Fruit fly (Drosophila melanogaster) whole organism, embryonic: ENCODE data around the gene trv.
A peak's percentile ranks its signal among the peaks of the same experiment; 100 is the strongest.

Experiments used
- ATbp ChIP-seq: fragments of 200-800 bp; sonication (Bioruptor generic); optimal IDR thresholded peaks from 2 replicates; lab custom pipeline; 2017; ENCODE audit warnings: missing biosample characterization, mild to moderate bottlenecking, missing genetic modification characterization, missing genetic modification reagents
- Bgb ChIP-seq: fragments of 200-800 bp; sonication (Bioruptor generic); IDR thresholded peaks from 2 replicates; pipeline ENCODE4 v1.3.6; 2022; ENCODE audit warnings: missing biosample characterization, missing genetic modification characterization; ENCODE audit not compliant: partially characterized antibody
- BtbVII ChIP-seq: fragments of 200-800 bp; sonication (Bioruptor generic); optimal IDR thresholded peaks from 3 replicates; lab custom pipeline; 2017; ENCODE audit warnings: missing biosample characterization, mild to moderate bottlenecking, missing genetic modification characterization
- CG10366 ChIP-seq: fragments of 200-800 bp; sonication (Bioruptor generic); IDR thresholded peaks from 2 replicates; pipeline ENCODE4 v1.3.6; 2022; ENCODE audit warnings: missing biosample characterization, missing genetic modification characterization
- CG11247 ChIP-seq: fragments of 200-800 bp; sonication (Bioruptor generic); IDR thresholded peaks from 2 replicates; pipeline ENCODE4 v1.3.6; 2022; ENCODE audit warnings: missing biosample characterization, missing genetic modification characterization
- CG11504 ChIP-seq: fragments of 200-800 bp; sonication (Bioruptor generic); optimal IDR thresholded peaks from 3 replicates; lab custom pipeline; 2019; ENCODE audit warnings: missing biosample characterization, mild to moderate bottlenecking, missing genetic modification characterization, moderate library complexity
- CG11695 ChIP-seq: fragments of 200-800 bp; sonication (Bioruptor generic); IDR thresholded peaks from 3 replicates; pipeline ENCODE4 v1.3.6; 2022; ENCODE audit warnings: missing biosample characterization, missing genetic modification characterization
- CG11696 ChIP-seq: fragments of 200-800 bp; sonication (Bioruptor generic); IDR thresholded peaks from 2 replicates; pipeline ENCODE4 v1.3.6; 2022; ENCODE audit warnings: missing biosample characterization, missing genetic modification characterization
- CG1529 ChIP-seq: fragments of 200-800 bp; sonication (Bioruptor generic); optimal IDR thresholded peaks from 3 replicates; lab custom pipeline; 2018; ENCODE audit warnings: missing biosample characterization, missing genetic modification characterization
- CG15696 ChIP-seq: fragments of 200-800 bp; sonication (Bioruptor generic); optimal IDR thresholded peaks from 2 replicates; lab custom pipeline; 2019; ENCODE audit warnings: missing biosample characterization, mild to moderate bottlenecking, missing genetic modification characterization, moderate library complexity
- CG16813 ChIP-seq: fragments of 200-800 bp; sonication (Bioruptor generic); IDR thresholded peaks from 3 replicates; pipeline ENCODE4 v1.3.6; 2022; ENCODE audit warnings: missing biosample characterization, missing genetic modification characterization; ENCODE audit not compliant: partially characterized antibody
- CG16815 ChIP-seq: fragments of 200-800 bp; sonication (Bioruptor generic); optimal IDR thresholded peaks from 3 replicates; lab custom pipeline; 2017; ENCODE audit warnings: missing biosample characterization, mild to moderate bottlenecking, missing genetic modification characterization
- CG17328 ChIP-seq: fragments of 200-800 bp; sonication (Bioruptor generic); IDR thresholded peaks from 2 replicates; pipeline ENCODE4 v1.3.6; 2022; ENCODE audit warnings: missing biosample characterization, missing genetic modification characterization
- CG18619 ChIP-seq: fragments of 200-800 bp; sonication (Bioruptor generic); optimal IDR thresholded peaks from 3 replicates; lab custom pipeline; 2017; ENCODE audit warnings: missing biosample characterization, mild to moderate bottlenecking, missing genetic modification characterization
- CG30020 ChIP-seq: fragments of 200-800 bp; optimal IDR thresholded peaks from 2 replicates; lab custom pipeline; 2019; ENCODE audit warnings: missing biosample characterization, mild to moderate bottlenecking, missing genetic modification characterization, moderate library complexity
- CG31365 ChIP-seq: fragments of 200-800 bp; sonication (Bioruptor generic); optimal IDR thresholded peaks from 2 replicates; lab custom pipeline; 2018; ENCODE audit warnings: missing biosample characterization, mild to moderate bottlenecking, missing genetic modification characterization
- CG32532 ChIP-seq: fragments of 200-800 bp; sonication (Bioruptor generic); IDR thresholded peaks from 2 replicates; pipeline ENCODE4 v1.3.6; 2022; ENCODE audit warnings: missing biosample characterization, missing genetic modification characterization
- CG33557 ChIP-seq: fragments of 200-800 bp; sonication (Bioruptor generic); optimal IDR thresholded peaks from 2 replicates; lab custom pipeline; 2019; ENCODE audit warnings: missing biosample characterization, mild to moderate bottlenecking, missing genetic modification characterization, moderate library complexity
- CG42726 ChIP-seq: fragments of 200-800 bp; sonication (Bioruptor generic); IDR thresholded peaks from 2 replicates; pipeline ENCODE4 v1.3.6; 2022; ENCODE audit warnings: missing biosample characterization, missing genetic modification characterization; ENCODE audit not compliant: partially characterized antibody
- CG4707 ChIP-seq: fragments of 200-800 bp; sonication (Bioruptor generic); optimal IDR thresholded peaks from 2 replicates; lab custom pipeline; 2018; ENCODE audit warnings: missing biosample characterization, mild to moderate bottlenecking, missing genetic modification characterization, moderate library complexity
- CG6254 ChIP-seq: fragments of 200-800 bp; sonication (Bioruptor generic); optimal IDR thresholded peaks from 3 replicates; lab custom pipeline; 2017; ENCODE audit warnings: mild to moderate bottlenecking, missing biosample characterization, missing genetic modification reagents, missing genetic modification characterization
- CG8089 ChIP-seq: fragments of 200-800 bp; sonication (Bioruptor generic); optimal IDR thresholded peaks from 3 replicates; lab custom pipeline; 2016; ENCODE audit warnings: missing biosample characterization, missing genetic modification characterization
- Dip3 ChIP-seq: fragments of 200-800 bp; sonication (Bioruptor generic); optimal IDR thresholded peaks from 3 replicates; lab custom pipeline; 2016; ENCODE audit warnings: missing biosample characterization, missing genetic modification characterization
- Doc2 ChIP-seq: fragments of 200-800 bp; sonication (Bioruptor generic); IDR thresholded peaks from 2 replicates; pipeline ENCODE4 v1.3.6; 2022; ENCODE audit warnings: missing biosample characterization, missing genetic modification characterization
- HLH54F ChIP-seq: fragments of 200-800 bp; sonication (Bioruptor generic); optimal IDR thresholded peaks from 3 replicates; lab custom pipeline; 2016; ENCODE audit warnings: missing biosample characterization, missing genetic modification characterization
- Med ChIP-seq: fragments of 200-800 bp; sonication (Bioruptor generic); peaks from one replicate; lab custom pipeline; 2016; ENCODE audit warnings: missing biosample characterization, missing genetic modification characterization, mild to moderate bottlenecking, inconsistent platforms, moderate library complexity
- Meics ChIP-seq: fragments of 200-800 bp; sonication (Bioruptor generic); optimal IDR thresholded peaks from 2 replicates; lab custom pipeline; 2017; ENCODE audit warnings: missing biosample characterization, mild to moderate bottlenecking, missing genetic modification characterization
- Myb ChIP-seq: fragments of 200-800 bp; sonication (Bioruptor generic); optimal IDR thresholded peaks from 2 replicates; lab custom pipeline; 2016; ENCODE audit warnings: missing biosample characterization, missing genetic modification characterization
- Neu2 ChIP-seq: fragments of 200-800 bp; sonication (Bioruptor generic); optimal IDR thresholded peaks from 3 replicates; lab custom pipeline; 2016; ENCODE audit warnings: missing biosample characterization, missing genetic modification characterization, borderline replicate concordance
- Taf1 ChIP-seq: fragments of 200-800 bp; sonication (Bioruptor generic); IDR thresholded peaks from 2 replicates; pipeline ENCODE4 v1.3.6; 2022; ENCODE audit warnings: missing biosample characterization, missing genetic modification characterization
- ap ChIP-seq: fragments of 200-800 bp; sonication (Bioruptor generic); IDR thresholded peaks from 2 replicates; pipeline ENCODE4 v1.3.6; 2022; ENCODE audit warnings: missing biosample characterization, missing genetic modification characterization
- bab2 ChIP-seq: fragments of 200-800 bp; sonication (Bioruptor generic); optimal IDR thresholded peaks from 2 replicates; lab custom pipeline; 2016; ENCODE audit warnings: missing biosample characterization, missing genetic modification characterization
- chm ChIP-seq: fragments of 200-800 bp; sonication (Bioruptor generic); IDR thresholded peaks from 2 replicates; pipeline ENCODE4 v1.3.6; 2022; ENCODE audit warnings: missing biosample characterization, missing genetic modification characterization
- cwo ChIP-seq: fragments of 200-800 bp; sonication (Bioruptor generic); optimal IDR thresholded peaks from 3 replicates; lab custom pipeline; 2017; ENCODE audit warnings: missing biosample characterization, missing genetic modification characterization, mild to moderate bottlenecking, moderate library complexity, missing genetic modification reagents
- danr ChIP-seq: fragments of 200-800 bp; sonication (Bioruptor generic); IDR thresholded peaks from 2 replicates; pipeline ENCODE4 v1.3.6; 2022; ENCODE audit warnings: missing biosample characterization, missing genetic modification characterization
- dm ChIP-seq: fragments of 200-800 bp; sonication (Bioruptor generic); optimal IDR thresholded peaks from 3 replicates; lab custom pipeline; 2016; ENCODE audit warnings: missing biosample characterization, missing genetic modification characterization
- esg ChIP-seq: fragments of 200-800 bp; sonication (Bioruptor generic); conservative IDR thresholded peaks from 2 replicates; pipeline ENCODE4 v1.3.6; 2022; ENCODE audit warnings: missing biosample characterization, missing genetic modification characterization
- gsb ChIP-seq: fragments of 200-800 bp; sonication (Bioruptor generic); IDR thresholded peaks from 2 replicates; pipeline ENCODE4 v1.3.6; 2022; ENCODE audit warnings: missing biosample characterization, missing genetic modification characterization
- hkb ChIP-seq, 2 experiments: fragments of 200-800 bp in 1 of 2; fragments of >200 bp in 1 of 2; sonication (Bioruptor generic) in 1 of 2; IDR thresholded peaks in 1 of 2; optimal IDR thresholded peaks in 1 of 2; 2 replicates each; pipeline versions ENCODE4 v1.3.6 to Lab custom; 2017 to 2022; ENCODE audit warnings: missing biosample characterization in 1 of 2, missing genetic modification characterization in 1 of 2
- inv ChIP-seq: fragments of 200-800 bp; sonication (Bioruptor generic); IDR thresholded peaks from 2 replicates; pipeline ENCODE4 v1.3.6; 2022; ENCODE audit warnings: missing biosample characterization, missing genetic modification characterization; ENCODE audit not compliant: partially characterized antibody
- jumu ChIP-seq: fragments of 200-800 bp; sonication (Bioruptor generic); optimal IDR thresholded peaks from 3 replicates; lab custom pipeline; 2016; ENCODE audit warnings: missing biosample characterization, missing genetic modification characterization
- kay ChIP-seq: fragments of 200-800 bp; sonication (Bioruptor generic); optimal IDR thresholded peaks from 2 replicates; lab custom pipeline; 2016; ENCODE audit warnings: missing biosample characterization, missing genetic modification characterization
- lov ChIP-seq, 2 experiments: fragments of 200-800 bp in 1 of 2; fragments of >200 bp in 1 of 2; sonication (Bioruptor generic) in 1 of 2; IDR thresholded peaks in 1 of 2; optimal IDR thresholded peaks in 1 of 2; 2 replicates in 1 of 2; 3 replicates in 1 of 2; pipeline versions ENCODE4 v1.3.6 to Lab custom; 2017 to 2022; ENCODE audit warnings: missing biosample characterization in 1 of 2, missing genetic modification characterization in 1 of 2
- pnt ChIP-seq: fragments of 200-800 bp; sonication (Bioruptor generic); optimal IDR thresholded peaks from 3 replicates; lab custom pipeline; 2016; ENCODE audit warnings: missing biosample characterization, missing genetic modification characterization
- psq ChIP-seq: fragments of 200-800 bp; sonication (Bioruptor generic); optimal IDR thresholded peaks from 2 replicates; lab custom pipeline; 2017; ENCODE audit warnings: missing biosample characterization, missing genetic modification characterization
- ro ChIP-seq: fragments of 200-800 bp; sonication (Bioruptor generic); IDR thresholded peaks from 2 replicates; pipeline ENCODE4 v1.3.6; 2022; ENCODE audit warnings: missing biosample characterization, missing genetic modification characterization
- sd ChIP-seq: fragments of 200-800 bp; sonication (Bioruptor generic); optimal IDR thresholded peaks from 3 replicates; lab custom pipeline; 2018; ENCODE audit warnings: missing biosample characterization, mild to moderate bottlenecking, missing genetic modification characterization, moderate library complexity
- sisA ChIP-seq: fragments of 200-800 bp; sonication (Bioruptor generic); IDR thresholded peaks from 2 replicates; pipeline ENCODE4 v1.3.6; 2022; ENCODE audit warnings: missing biosample characterization, missing genetic modification characterization
- sob ChIP-seq: fragments of 200-800 bp; sonication (Bioruptor generic); IDR thresholded peaks from 2 replicates; pipeline ENCODE4 v1.3.6; 2022; ENCODE audit warnings: missing biosample characterization, missing genetic modification characterization
- sr ChIP-seq: fragments of 200-800 bp; sonication (Bioruptor generic); IDR thresholded peaks from 3 replicates; pipeline ENCODE4 v1.3.6; 2022; ENCODE audit warnings: missing biosample characterization, missing genetic modification characterization
- tll ChIP-seq, 2 experiments: fragments of 200-800 bp in 1 of 2; fragments of >200 bp in 1 of 2; sonication (Bioruptor generic) in 1 of 2; optimal IDR thresholded peaks; 2 replicates each; lab custom pipeline; 2017 to 2019; ENCODE audit warnings: missing biosample characterization in 2 of 2, missing genetic modification characterization in 2 of 2, mild to moderate bottlenecking in 1 of 2, moderate library complexity in 1 of 2

trv gene

DNA sequence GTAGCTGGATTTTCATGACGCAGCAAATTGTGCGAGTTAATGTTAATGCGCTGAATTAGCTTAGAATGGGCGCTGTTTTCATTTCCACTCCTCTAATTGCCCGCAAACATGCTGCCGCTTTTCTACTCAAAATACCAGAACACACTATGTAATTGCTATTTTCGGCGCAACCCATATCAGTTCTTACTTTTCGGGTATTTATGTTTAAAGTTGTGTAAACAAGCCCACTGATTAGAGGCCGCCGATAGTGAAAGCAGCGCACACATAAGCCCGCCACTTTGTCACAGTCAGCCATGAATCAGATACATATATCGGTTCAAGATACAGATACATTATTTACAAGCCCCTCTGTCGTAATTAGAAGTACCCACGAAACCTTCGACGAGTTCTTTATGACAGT lies 39.6 kb upstream of the trv start (continued):
- TF ChIP-seq sisA (GFP tag; lab: Robert Waterston, UW), result no peak
- TF ChIP-seq CG4707 (GFP tag; lab: Kevin White, UChicago), result no peak
- no peak for TF ChIP-seq tll (GFP tag; optimal IDR thresholded peaks at IDR 0.05; lab: Kevin White, UChicago)
- TF ChIP-seq Neu2 (GFP tag; lab: Kevin White, UChicago), result no peak
- TF ChIP-seq CG16815 (GFP tag; lab: Kevin White, UChicago), result no peak
- TF ChIP-seq Taf1 (GFP tag; lab: Robert Waterston, UW), result no peak
- no peak for TF ChIP-seq CG17328
- TF ChIP-seq CG32532 (GFP tag; lab: Robert Waterston, UW), result no peak
- no peak for TF ChIP-seq jumu (GFP tag; lab: Kevin White, UChicago)
- no peak for TF ChIP-seq CG33557 (GFP tag; lab: Kevin White, UChicago)
- TF ChIP-seq cwo (GFP tag; lab: Kevin White, UChicago), result no peak
- TF ChIP-seq ro (GFP tag; lab: Robert Waterston, UW), result no peak
- TF ChIP-seq CG8089 (GFP tag; lab: Kevin White, UChicago), result peak; percentile 0
- no peak for TF ChIP-seq dm (GFP tag; lab: Kevin White, UChicago)
- no peak for TF ChIP-seq ap (GFP tag; lab: Robert Waterston, UW)
- TF ChIP-seq gsb (GFP tag; lab: Robert Waterston, UW), result no peak
- no peak for TF ChIP-seq CG16813 (GFP tag; lab: Robert Waterston, UW)
- no peak for TF ChIP-seq CG11696 (GFP tag; lab: Robert Waterston, UW)
- no peak for TF ChIP-seq hkb (optimal IDR thresholded peaks at IDR 0.05; lab: Kevin White, UChicago)
- no peak for TF ChIP-seq hkb (GFP tag; IDR thresholded peaks at IDR 0.05; lab: Robert Waterston, UW)
- TF ChIP-seq lov (optimal IDR thresholded peaks at IDR 0.05; lab: Kevin White, UChicago), result no peak
- TF ChIP-seq lov (GFP tag; IDR thresholded peaks at IDR 0.05; lab: Robert Waterston, UW), result no peak
- no peak for TF ChIP-seq Meics (GFP tag; lab: Kevin White, UChicago)
- peak; percentile 33 for TF ChIP-seq BtbVII (GFP tag; lab: Kevin White, UChicago)
- no peak for TF ChIP-seq CG42726 (GFP tag; lab: Robert Waterston, UW)
- TF ChIP-seq Doc2 (GFP tag; lab: Robert Waterston, UW), result no peak
- no peak for TF ChIP-seq esg
- 0 out of 2 replicates have a peak, but pooled peaks have one; percentile 27 for TF ChIP-seq CG11247 (GFP tag; lab: Robert Waterston, UW)
- TF ChIP-seq sd, result peak; percentile 94
- TF ChIP-seq CG11504 (tag; lab: Kevin White, UChicago), result no peak
- TF ChIP-seq Med (GFP tag; lab: Kevin White, UChicago), result peak; percentile 54
- no peak for TF ChIP-seq Bgb
- TF ChIP-seq sob (GFP tag; lab: Robert Waterston, UW), result peak; percentile 28
- no peak for TF ChIP-seq pnt (GFP tag; lab: Kevin White, UChicago)
- TF ChIP-seq danr (GFP tag; lab: Robert Waterston, UW), result no peak
- no peak for TF ChIP-seq CG11695 (GFP tag; lab: Robert Waterston, UW)
- no peak for TF ChIP-seq CG6254 (GFP tag; lab: Kevin White, UChicago)
- no peak for TF ChIP-seq sr (GFP tag; lab: Robert Waterston, UW)
- TF ChIP-seq CG31365 (tag; lab: Kevin White, UChicago), result no peak
- no peak for TF ChIP-seq Dip3 (GFP tag; lab: Kevin White, UChicago)
- TF ChIP-seq CG15696 (tag; lab: Kevin White, UChicago), result no peak
- TF ChIP-seq bab2 (GFP tag; lab: Kevin White, UChicago), result no peak
- TF ChIP-seq CG10366 (GFP tag; lab: Robert Waterston, UW), result no peak
- peak; percentile 13 for TF ChIP-seq ATbp (GFP tag; lab: Kevin White, UChicago)
- no peak for TF ChIP-seq CG30020
- no peak for TF ChIP-seq CG1529
- no peak for TF ChIP-seq CG18619 (GFP tag; lab: Kevin White, UChicago)
- 0 out of 2 replicates have a peak, but pooled peaks have one; percentile 16 for TF ChIP-seq chm (GFP tag; lab: Robert Waterston, UW)
- TF ChIP-seq inv (GFP tag; lab: Robert Waterston, UW), result no peak
- TF ChIP-seq psq (GFP tag; lab: Kevin White, UChicago), result no peak
- no peak for TF ChIP-seq kay
- TF ChIP-seq HLH54F (GFP tag; lab: Kevin White, UChicago), result no peak
- no peak for TF ChIP-seq Myb (GFP tag; lab: Kevin White, UChicago)
